Worm (Caenorhabditis elegans): ENCODE measurements around the gene C37E2.2.

ce11 chrX:14165156-14165555 is 10.7 kb upstream of the C37E2.2 start:
- TF ChIP-seq nhr-12 (tag; optimal IDR thresholded peaks at IDR 0.05) (no peak), unc-30 (tag; optimal IDR thresholded peaks at IDR 0.05) (no peak), lin-39 (tag; optimal IDR thresholded peaks at IDR 0.05) (no peak), mdl-1 (tag; optimal IDR thresholded peaks at IDR 0.05) (no peak), jun-1 (tag; optimal IDR thresholded peaks at IDR 0.05) (no peak), ces-1 (GFP tag; optimal IDR thresholded peaks at IDR 0.05) (no peak)

Measured in whole organism, L1 larva.